Worm (Caenorhabditis elegans): Measurements from ENCODE around the gene plk-1.

DNA sequence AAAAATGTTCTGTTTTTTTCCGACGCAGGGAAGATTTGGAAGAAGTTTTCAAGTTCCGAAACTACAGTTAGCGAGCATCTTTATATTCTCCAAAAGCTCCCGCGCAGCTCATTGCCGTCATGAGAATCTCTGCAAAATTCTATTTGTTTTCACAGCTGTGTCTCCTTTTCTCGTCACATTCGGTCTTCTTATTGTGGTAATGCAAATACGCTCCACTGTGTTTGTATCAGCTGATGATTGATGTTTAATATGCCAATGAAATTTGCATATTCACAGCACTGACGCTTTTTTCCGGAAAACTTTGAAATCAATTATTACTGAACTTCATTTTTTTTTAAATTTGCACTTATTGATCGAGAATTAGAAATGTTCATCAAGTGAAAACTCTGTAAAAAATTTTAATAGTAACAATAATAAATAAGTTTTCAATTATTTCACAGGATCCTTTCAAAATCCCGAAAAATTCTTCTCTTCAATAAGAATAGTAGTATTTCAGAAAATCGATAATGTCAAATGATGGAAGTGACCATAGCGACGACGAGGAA lies 8.0 kb upstream of the plk-1 start, which contains the start of gene K06H7.2:
- TF ChIP-seq hmg-4 (GFP tag; optimal IDR thresholded peaks at IDR 0.05) = no peak
- TF ChIP-seq hnd-1 (tag; optimal IDR thresholded peaks at IDR 0.05) = no peak
- TF ChIP-seq ama-1 (optimal IDR thresholded peaks at IDR 0.05) = no peak
- TF ChIP-seq tbx-37 (GFP tag; conservative IDR thresholded peaks at IDR 0.05) = no peak
- no peak for TF ChIP-seq aly-1 (tag; optimal IDR thresholded peaks at IDR 0.05)
- no peak for TF ChIP-seq B0310.2 (tag; optimal IDR thresholded peaks at IDR 0.05)
- TF ChIP-seq flt-1 (GFP tag; IDR thresholded peaks at IDR 0.05) = no peak
- no peak for TF ChIP-seq F13C5.2 (tag; optimal IDR thresholded peaks at IDR 0.05)
